In genomic region chr3L:10375619-10376018, dm6 we compare ENCODE assay signal across 3 fruit fly cellular contexts.
TF ChIP-seq lines count a peak whose summit lies in the region.

No protein-coding gene starts in this region.

- no peak for TF ChIP-seq CTCF in whole organism, embryonic (GFP tag; optimal IDR thresholded peaks at IDR 0.05; lab: Kevin White, UChicago)

TF ChIP-seq in whole organism, embryonic, 481 proteins besides CTCF, POLR2A, EP300 and RAD21:
- no peak for TF ChIP-seq cg (GFP tag; optimal IDR thresholded peaks at IDR 0.05; lab: Kevin White, UChicago)
- TF ChIP-seq tin (GFP tag; optimal IDR thresholded peaks at IDR 0.05; lab: Kevin White, UChicago), result no peak
- no peak for TF ChIP-seq CG6854 (GFP tag; optimal IDR thresholded peaks at IDR 0.05; lab: Kevin White, UChicago)
- TF ChIP-seq Ets65A (GFP tag; lab: Kevin White, UChicago), result peak; percentile 48
- peak; percentile 47 for TF ChIP-seq oc (tag; optimal IDR thresholded peaks at IDR 0.05; lab: Kevin White, UChicago)

TF ChIP-seq in whole organism, prepupa, 60 proteins besides CTCF, POLR2A, EP300 and RAD21:
- TF ChIP-seq CG6792 (GFP tag; optimal IDR thresholded peaks at IDR 0.05; lab: Kevin White, UChicago) (no peak), dsx (GFP tag; optimal IDR thresholded peaks at IDR 0.05; lab: Kevin White, UChicago; ENCODE audit: poor library complexity, severe bottlenecking) (peak; percentile 100)

TF ChIP-seq in whole organism, pupa, 21 proteins besides CTCF, POLR2A, EP300 and RAD21:
- TF ChIP-seq CG8301 (tag; optimal IDR thresholded peaks at IDR 0.05; lab: Kevin White, UChicago), result no peak
- 0 out of 3 replicates have a peak, but pooled peaks have one; percentile 14 for TF ChIP-seq fd96Ca (GFP tag; IDR thresholded peaks at IDR 0.05; lab: Robert Waterston, UW)
- peak; percentile 23 for TF ChIP-seq gl (tag; optimal IDR thresholded peaks at IDR 0.05; lab: Kevin White, UChicago)
TF ChIP-seq in whole organism, pupa: peak in this region for 2.
